Fruit fly (Drosophila melanogaster) whole organism, embryonic: ENCODE data around the gene Rpt4.

Source experiments
- Atf3 ChIP-seq: fragments of 200-800 bp; sonication (Bioruptor generic); optimal IDR thresholded peaks from 3 replicates; lab custom pipeline; 2016; ENCODE audit warnings: missing biosample characterization, missing genetic modification characterization
- Bdp1 ChIP-seq: fragments of 200-800 bp; sonication (Bioruptor generic); optimal IDR thresholded peaks from 3 replicates; lab custom pipeline; 2016; ENCODE audit warnings: missing biosample characterization, missing genetic modification characterization
- CG10654 ChIP-seq: fragments of 200-800 bp; sonication (Bioruptor generic); optimal IDR thresholded peaks from 2 replicates; lab custom pipeline; 2016; ENCODE audit warnings: missing biosample characterization, missing genetic modification characterization
- CG11093 ChIP-seq: fragments of 200-800 bp; sonication (Bioruptor generic); IDR thresholded peaks from 3 replicates; pipeline ENCODE4 v1.3.6; 2022; ENCODE audit warnings: missing biosample characterization, missing genetic modification characterization
- CG11398 ChIP-seq: fragments of 200-800 bp; sonication (Bioruptor generic); optimal IDR thresholded peaks from 2 replicates; lab custom pipeline; 2016; ENCODE audit warnings: missing biosample characterization, missing genetic modification characterization
- CG11695 ChIP-seq: fragments of 200-800 bp; sonication (Bioruptor generic); IDR thresholded peaks from 3 replicates; pipeline ENCODE4 v1.3.6; 2022; ENCODE audit warnings: missing biosample characterization, missing genetic modification characterization
- CG12299 ChIP-seq: fragments of 200-800 bp; sonication (Bioruptor generic); optimal IDR thresholded peaks from 2 replicates; lab custom pipeline; 2018; ENCODE audit warnings: missing biosample characterization, mild to moderate bottlenecking, missing genetic modification characterization
- CG12391 ChIP-seq: fragments of 200-800 bp; sonication (Bioruptor generic); optimal IDR thresholded peaks from 3 replicates; lab custom pipeline; 2018; ENCODE audit warnings: missing biosample characterization, mild to moderate bottlenecking, missing genetic modification characterization, moderate library complexity
- CG13775 ChIP-seq: fragments of 200-800 bp; sonication (Bioruptor generic); optimal IDR thresholded peaks from 3 replicates; lab custom pipeline; 2017; ENCODE audit warnings: missing biosample characterization, mild to moderate bottlenecking, missing genetic modification characterization
- CG17612 ChIP-seq: fragments of 200-800 bp; sonication (Bioruptor generic); IDR thresholded peaks from 2 replicates; pipeline ENCODE4 v1.3.6; 2022; ENCODE audit warnings: missing biosample characterization, missing genetic modification characterization
- CG17829 ChIP-seq: fragments of 200-800 bp; optimal IDR thresholded peaks from 2 replicates; lab custom pipeline; 2019; ENCODE audit warnings: missing biosample characterization, mild to moderate bottlenecking, missing genetic modification characterization, moderate library complexity
- CG18619 ChIP-seq: fragments of 200-800 bp; sonication (Bioruptor generic); optimal IDR thresholded peaks from 3 replicates; lab custom pipeline; 2017; ENCODE audit warnings: missing biosample characterization, mild to moderate bottlenecking, missing genetic modification characterization
- CG2120 ChIP-seq: fragments of 200-800 bp; sonication (Bioruptor generic); optimal IDR thresholded peaks from 3 replicates; lab custom pipeline; 2016; ENCODE audit warnings: missing biosample characterization, missing genetic modification characterization
- CG30403 ChIP-seq: fragments of 200-800 bp; sonication (Bioruptor generic); optimal IDR thresholded peaks from 3 replicates; lab custom pipeline; 2016; ENCODE audit warnings: missing biosample characterization, missing genetic modification characterization
- CG3065 ChIP-seq: fragments of 200-800 bp; sonication (Bioruptor generic); optimal IDR thresholded peaks from 2 replicates; lab custom pipeline; 2016; ENCODE audit warnings: missing biosample characterization, missing genetic modification characterization
- CG3995 ChIP-seq: fragments of 200-800 bp; sonication (Bioruptor generic); optimal IDR thresholded peaks from 3 replicates; lab custom pipeline; 2016; ENCODE audit warnings: missing biosample characterization, missing genetic modification characterization
- CG42726 ChIP-seq: fragments of 200-800 bp; sonication (Bioruptor generic); IDR thresholded peaks from 2 replicates; pipeline ENCODE4 v1.3.6; 2022; ENCODE audit warnings: missing biosample characterization, missing genetic modification characterization; ENCODE audit not compliant: partially characterized antibody
- CG4424 ChIP-seq: fragments of 200-800 bp; sonication (Bioruptor generic); optimal IDR thresholded peaks from 3 replicates; lab custom pipeline; 2016; ENCODE audit warnings: missing biosample characterization, missing genetic modification characterization
- CG5180 ChIP-seq: fragments of 200-800 bp; sonication (Bioruptor generic); optimal IDR thresholded peaks from 3 replicates; lab custom pipeline; 2017; ENCODE audit warnings: missing biosample characterization, missing genetic modification characterization, mild to moderate bottlenecking, moderate library complexity, missing genetic modification reagents
- CG6254 ChIP-seq: fragments of 200-800 bp; sonication (Bioruptor generic); optimal IDR thresholded peaks from 3 replicates; lab custom pipeline; 2017; ENCODE audit warnings: mild to moderate bottlenecking, missing biosample characterization, missing genetic modification reagents, missing genetic modification characterization
- CG7556 ChIP-seq: fragments of 200-800 bp; sonication (Bioruptor generic); optimal IDR thresholded peaks from 2 replicates; lab custom pipeline; 2017; ENCODE audit warnings: missing biosample characterization, mild to moderate bottlenecking, missing genetic modification characterization
- CG7786 ChIP-seq: fragments of 200-800 bp; sonication (Bioruptor generic); optimal IDR thresholded peaks from 2 replicates; lab custom pipeline; 2016; ENCODE audit warnings: missing biosample characterization, missing genetic modification characterization
- CG7839 ChIP-seq: fragments of 200-800 bp; sonication (Bioruptor generic); optimal IDR thresholded peaks from 3 replicates; lab custom pipeline; 2018; ENCODE audit warnings: missing biosample characterization, mild to moderate bottlenecking, missing genetic modification characterization, moderate library complexity
- CG8765 ChIP-seq: fragments of 200-800 bp; sonication (Bioruptor generic); IDR thresholded peaks from 2 replicates; pipeline ENCODE4 v1.3.6; 2022; ENCODE audit warnings: missing biosample characterization, missing genetic modification characterization
- CG9215 ChIP-seq: fragments of 200-800 bp; sonication (Bioruptor generic); IDR thresholded peaks from 2 replicates; pipeline ENCODE4 v1.3.6; 2022; ENCODE audit warnings: missing biosample characterization, missing genetic modification characterization
- CG9817 ChIP-seq: fragments of 200-800 bp; sonication (Bioruptor generic); optimal IDR thresholded peaks from 2 replicates; lab custom pipeline; 2018; ENCODE audit warnings: missing biosample characterization, mild to moderate bottlenecking, missing genetic modification characterization, moderate library complexity
- D ChIP-seq, 2 experiments: fragments of 200-800 bp in 1 of 2; fragments of >200 bp in 1 of 2; sonication (Bioruptor generic) in 1 of 2; optimal IDR thresholded peaks; 2 replicates in 1 of 2; 3 replicates in 1 of 2; lab custom pipeline; 2017; ENCODE audit warnings: mild to moderate bottlenecking in 1 of 2, missing biosample characterization in 1 of 2, missing genetic modification characterization in 1 of 2, missing genetic modification reagents in 1 of 2
- D19A ChIP-seq: fragments of 200-800 bp; optimal IDR thresholded peaks from 3 replicates; lab custom pipeline; 2019; ENCODE audit warnings: missing biosample characterization, mild to moderate bottlenecking, missing genetic modification characterization, moderate library complexity
- E2f1 ChIP-seq: fragments of 200-800 bp; sonication (Bioruptor generic); IDR thresholded peaks from 2 replicates; pipeline ENCODE4 v1.3.6; 2022; ENCODE audit warnings: missing biosample characterization, missing genetic modification characterization
- Hr39 ChIP-seq: fragments of >200 bp; optimal IDR thresholded peaks from 2 replicates; lab custom pipeline; 2017
- Hr78 ChIP-seq, 2 experiments: fragments of 200-800 bp in 1 of 2; fragments of >200 bp in 1 of 2; sonication (Bioruptor generic) in 1 of 2; optimal IDR thresholded peaks; 2 replicates each; lab custom pipeline; 2017 to 2019; ENCODE audit warnings: missing biosample characterization in 2 of 2, missing genetic modification characterization in 2 of 2, mild to moderate bottlenecking in 1 of 2, moderate library complexity in 1 of 2
- Jarid2 ChIP-seq: fragments of 200-800 bp; sonication (Bioruptor generic); optimal IDR thresholded peaks from 3 replicates; lab custom pipeline; 2017; ENCODE audit warnings: mild to moderate bottlenecking, missing biosample characterization, missing genetic modification reagents, missing genetic modification characterization
- Mrtf ChIP-seq: fragments of 200-800 bp; sonication (Bioruptor generic); IDR thresholded peaks from 3 replicates; pipeline ENCODE4 v1.3.6; 2022; ENCODE audit warnings: missing biosample characterization, missing genetic modification characterization
- NC2β ChIP-seq: fragments of 200-800 bp; sonication (Bioruptor generic); optimal IDR thresholded peaks from 2 replicates; lab custom pipeline; 2016; ENCODE audit warnings: missing biosample characterization, missing genetic modification characterization
- Nf-YB ChIP-seq: fragments of 200-800 bp; sonication (Bioruptor generic); optimal IDR thresholded peaks from 3 replicates; lab custom pipeline; 2019; ENCODE audit warnings: missing biosample characterization, mild to moderate bottlenecking, missing genetic modification characterization, moderate library complexity
- Rx ChIP-seq: fragments of 200-800 bp; sonication (Bioruptor generic); IDR thresholded peaks from 2 replicates; pipeline ENCODE4 v1.3.6; 2022; ENCODE audit warnings: missing biosample characterization, missing genetic modification characterization
- Six4 ChIP-seq: fragments of 200-800 bp; sonication (Bioruptor generic); optimal IDR thresholded peaks from 2 replicates; lab custom pipeline; 2016; ENCODE audit warnings: missing biosample characterization, missing genetic modification characterization
- YL-1 ChIP-seq: fragments of 200-800 bp; sonication (Bioruptor generic); optimal IDR thresholded peaks from 3 replicates; lab custom pipeline; 2017; ENCODE audit warnings: missing biosample characterization, mild to moderate bottlenecking, missing genetic modification characterization
- bigmax ChIP-seq: fragments of 200-800 bp; sonication (Bioruptor generic); optimal IDR thresholded peaks from 2 replicates; lab custom pipeline; 2018; ENCODE audit warnings: missing biosample characterization, mild to moderate bottlenecking, missing genetic modification characterization
- cato ChIP-seq: fragments of 200-800 bp; sonication (Bioruptor generic); optimal IDR thresholded peaks from 2 replicates; lab custom pipeline; 2016; ENCODE audit warnings: missing biosample characterization, missing genetic modification characterization, borderline replicate concordance
- dimm ChIP-seq: fragments of 200-800 bp; sonication (Bioruptor generic); IDR thresholded peaks from 2 replicates; pipeline ENCODE4 v1.3.6; 2022; ENCODE audit warnings: missing biosample characterization, missing genetic modification characterization
- disco-r ChIP-seq: fragments of 200-800 bp; sonication (Bioruptor generic); optimal IDR thresholded peaks from 2 replicates; lab custom pipeline; 2016; ENCODE audit warnings: missing biosample characterization, missing genetic modification characterization
- eve ChIP-seq, 2 experiments: fragments of >200 bp; optimal IDR thresholded peaks; 2 replicates each; lab custom pipeline; 2017; ENCODE audit warnings: missing biosample characterization in 2 of 2, missing genetic modification characterization in 2 of 2
- fd102C ChIP-seq: fragments of 200-800 bp; sonication (Bioruptor generic); optimal IDR thresholded peaks from 2 replicates; lab custom pipeline; 2018; ENCODE audit warnings: missing biosample characterization, mild to moderate bottlenecking, missing genetic modification characterization, moderate library complexity
- gro ChIP-seq: fragments of 200-800 bp; sonication (Bioruptor generic); optimal IDR thresholded peaks from 2 replicates; lab custom pipeline; 2016; ENCODE audit warnings: missing biosample characterization, missing genetic modification characterization
- nau ChIP-seq: fragments of 200-800 bp; sonication (Bioruptor generic); optimal IDR thresholded peaks from 3 replicates; lab custom pipeline; 2017; ENCODE audit warnings: missing biosample characterization, mild to moderate bottlenecking, missing genetic modification characterization, missing genetic modification reagents
- pros ChIP-seq: fragments of 200-800 bp; sonication (Bioruptor generic); optimal IDR thresholded peaks from 3 replicates; lab custom pipeline; 2019; ENCODE audit warnings: missing biosample characterization, mild to moderate bottlenecking, missing genetic modification characterization, moderate library complexity
- ranshi ChIP-seq: fragments of 200-800 bp; sonication (Bioruptor generic); IDR thresholded peaks from 2 replicates; pipeline ENCODE4 v1.3.6; 2022; ENCODE audit warnings: missing biosample characterization, missing genetic modification characterization
- sisA ChIP-seq: fragments of 200-800 bp; sonication (Bioruptor generic); IDR thresholded peaks from 2 replicates; pipeline ENCODE4 v1.3.6; 2022; ENCODE audit warnings: missing biosample characterization, missing genetic modification characterization
- tgo ChIP-seq: fragments of 200-800 bp; sonication (Bioruptor generic); IDR thresholded peaks from 3 replicates; pipeline ENCODE4 v1.3.6; 2022; ENCODE audit warnings: missing biosample characterization, missing genetic modification characterization
- tio ChIP-seq: fragments of 200-800 bp; sonication (Bioruptor generic); optimal IDR thresholded peaks from 2 replicates; lab custom pipeline; 2017; ENCODE audit warnings: missing biosample characterization, missing genetic modification characterization, inconsistent platforms

Gene Rpt4

DNA sequence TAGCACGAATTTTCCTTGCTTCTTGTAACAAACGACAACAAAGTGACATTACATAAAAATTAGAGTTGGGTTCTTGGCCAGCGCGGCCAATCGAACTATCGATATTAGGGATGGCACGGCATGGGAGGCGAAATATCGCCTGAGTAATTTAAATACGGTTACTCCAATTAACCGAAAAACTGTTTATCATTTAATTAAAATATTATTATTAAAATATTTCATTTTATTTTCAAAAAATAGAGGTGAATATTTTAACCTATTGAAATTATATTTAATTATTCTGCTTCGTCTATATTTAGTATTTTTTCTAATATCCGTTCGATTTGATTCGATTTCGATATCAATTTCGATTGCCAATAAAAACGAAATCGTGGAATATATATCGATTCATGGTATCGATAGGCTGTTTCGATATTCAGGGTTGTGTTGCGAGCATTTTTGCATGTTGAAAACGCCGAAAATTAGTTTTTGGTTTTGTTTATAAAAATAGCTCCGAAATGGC lies 35.6 kb downstream of the Rpt4 start, which contains the start of the genes Rbcn-3A and Spx (continued):
- TF ChIP-seq sisA (0 out of 2 replicates have a peak, but pooled peaks have one; percentile 14), CG9215 (GFP tag; lab: Robert Waterston, UW) (0 out of 2 replicates have a peak, but pooled peaks have one; percentile 11), CG11093 (GFP tag; lab: Robert Waterston, UW) (no peak), Jarid2 (GFP tag; lab: Kevin White, UChicago) (no peak), Mrtf (GFP tag; lab: Robert Waterston, UW) (no peak), CG17829 (tag; lab: Kevin White, UChicago) (no peak), cato (no peak), fd102C (GFP tag; lab: Kevin White, UChicago) (no peak), ranshi (GFP tag; lab: Robert Waterston, UW) (no peak), disco-r (GFP tag; lab: Kevin White, UChicago) (no peak), CG11695 (GFP tag; lab: Robert Waterston, UW) (no peak), Atf3 (GFP tag; lab: Kevin White, UChicago) (no peak), CG8765 (no peak), CG7786 (GFP tag; lab: Kevin White, UChicago) (no peak), CG7556 (GFP tag; lab: Kevin White, UChicago) (peak; percentile 1), CG6254 (no peak), CG12299 (tag; lab: Kevin White, UChicago) (no peak), dimm (GFP tag; lab: Robert Waterston, UW) (no peak), Bdp1 (GFP tag; lab: Kevin White, UChicago) (no peak), CG30403 (peak; percentile 46), CG7839 (tag; lab: Kevin White, UChicago) (peak; percentile 26), nau (GFP tag; lab: Kevin White, UChicago) (no peak), tgo (GFP tag; lab: Robert Waterston, UW) (peak; percentile 28; the same call in 1 of the 3 replicates), bigmax (no peak), tio (GFP tag; lab: Kevin White, UChicago) (no peak), CG4424 (peak; percentile 40), Hr78 (GFP tag; optimal IDR thresholded peaks at IDR 0.05; lab: Kevin White, UChicago) (no peak), CG18619 (peak; percentile 30), CG10654 (GFP tag; lab: Kevin White, UChicago) (no peak), CG9817 (tag; lab: Kevin White, UChicago) (peak; percentile 8), CG3995 (GFP tag; lab: Kevin White, UChicago) (peak; percentile 4), Hr39 (lab: Kevin White, UChicago) (no peak), Rx (GFP tag; lab: Robert Waterston, UW) (no peak), NC2β (GFP tag; lab: Kevin White, UChicago) (no peak), CG13775 (GFP tag; lab: Kevin White, UChicago) (peak; percentile 32), CG12391 (tag; lab: Kevin White, UChicago) (peak; percentile 68), CG5180 (no peak), CG3065 (GFP tag; lab: Kevin White, UChicago) (no peak), CG11398 (no peak), YL-1 (GFP tag; lab: Kevin White, UChicago) (peak; percentile 45), CG17612 (GFP tag; lab: Robert Waterston, UW) (no peak), CG42726 (peak; percentile 68; the same call in 1 of the 2 replicates), Nf-YB (GFP tag; lab: Kevin White, UChicago) (no peak), D (optimal IDR thresholded peaks at IDR 0.05; lab: Kevin White, UChicago) (no peak), D (GFP tag; optimal IDR thresholded peaks at IDR 0.05; lab: Kevin White, UChicago) (no peak), E2f1 (GFP tag; lab: Robert Waterston, UW) (no peak), pros (GFP tag; lab: Kevin White, UChicago) (no peak), D19A (tag; lab: Kevin White, UChicago) (peak; percentile 21), gro (GFP tag; lab: Kevin White, UChicago) (no peak), CG2120 (GFP tag; lab: Kevin White, UChicago) (peak; percentile 53), eve (GFP tag; optimal IDR thresholded peaks at IDR 0.05; lab: Kevin White, UChicago) (no peak), Six4 (GFP tag; lab: Kevin White, UChicago) (no peak)
